Worm (Caenorhabditis elegans): Measurements from ENCODE around the gene Y54G2A.15.

DNA sequence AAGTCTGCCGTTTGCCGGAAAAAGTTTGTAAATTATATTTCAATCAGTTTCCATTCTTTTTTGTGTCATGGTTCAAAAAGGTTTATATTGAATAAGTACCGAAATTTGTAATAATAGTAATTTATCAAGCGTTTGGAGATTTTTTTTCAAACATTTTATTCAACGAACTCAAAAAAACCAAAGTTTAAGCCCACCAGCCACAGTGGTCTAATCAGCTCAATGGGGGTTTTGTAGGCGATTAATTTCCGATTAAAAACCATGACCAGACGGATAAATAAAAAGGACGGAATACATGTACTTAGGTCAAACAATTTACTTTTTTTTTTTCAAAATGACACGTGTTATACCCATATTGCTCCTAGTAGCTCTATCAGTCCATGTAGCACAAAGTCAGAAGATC lies 44.4 kb downstream of the Y54G2A.15 start, which contains the start of gene Y54G2A.10:
- TF ChIP-seq lin-35 (GFP tag; optimal IDR thresholded peaks at IDR 0.05), result no peak
- TF ChIP-seq ceh-63 (GFP tag; optimal IDR thresholded peaks at IDR 0.05), result no peak
- TF ChIP-seq egl-13 (tag; optimal IDR thresholded peaks at IDR 0.05), result no peak
- TF ChIP-seq C04F5.9 (tag; optimal IDR thresholded peaks at IDR 0.05), result no peak
- no peak for TF ChIP-seq elt-3 (tag; optimal IDR thresholded peaks at IDR 0.05)
- no peak for TF ChIP-seq aha-1 (tag; optimal IDR thresholded peaks at IDR 0.05)
